5 worm cellular contexts compared by ENCODE assay signal in the genomic region with DNA sequence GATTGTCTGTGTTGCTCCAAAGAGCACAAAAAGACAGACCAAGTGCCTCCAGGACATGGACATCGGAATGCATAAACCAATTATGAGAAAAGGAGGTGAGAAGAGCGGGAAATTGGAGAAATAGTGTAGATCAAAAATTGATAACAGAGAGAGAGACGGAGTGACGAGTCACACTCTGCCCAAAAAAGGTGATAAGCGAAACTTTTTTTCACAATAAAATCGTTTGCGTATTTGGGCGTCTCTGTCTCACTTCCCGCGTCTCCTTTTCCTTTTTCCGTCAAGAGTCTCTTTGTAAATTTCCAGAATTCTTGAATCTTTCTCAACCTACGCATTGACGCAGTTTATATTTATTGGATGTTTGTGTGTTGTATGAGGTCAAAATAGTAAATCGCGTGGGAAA.
A peak's percentile ranks its signal among the peaks of the same experiment; 100 is the strongest.
TF ChIP-seq lines count a peak whose summit lies in the region.

A gene (minus strand): TSS at position 188 of the 400 bp plus-strand sequence.

TF ChIP-seq in whole organism, L1 larva, 84 proteins besides CTCF, POLR2A, EP300 and RAD21 (continues in another document):
- no peak for TF ChIP-seq irx-1 (tag; optimal IDR thresholded peaks at IDR 0.05; lab: Kevin White, UChicago)
- TF ChIP-seq zag-1 (tag; optimal IDR thresholded peaks at IDR 0.05; lab: Kevin White, UChicago), result no peak
- no peak for TF ChIP-seq fos-1 (tag; optimal IDR thresholded peaks at IDR 0.05; lab: Kevin White, UChicago)
- TF ChIP-seq aly-2 (tag; optimal IDR thresholded peaks at IDR 0.05; lab: Kevin White, UChicago), result no peak
- no peak for TF ChIP-seq egl-13 (tag; optimal IDR thresholded peaks at IDR 0.05; lab: Kevin White, UChicago)
- no peak for TF ChIP-seq unc-30 (tag; optimal IDR thresholded peaks at IDR 0.05; lab: Kevin White, UChicago)
- no peak for TF ChIP-seq sox-4 (tag; optimal IDR thresholded peaks at IDR 0.05; lab: Kevin White, UChicago)
- no peak for TF ChIP-seq F16B12.6 (tag; optimal IDR thresholded peaks at IDR 0.05; lab: Kevin White, UChicago)
- no peak for TF ChIP-seq egl-27 (tag; optimal IDR thresholded peaks at IDR 0.05; lab: Kevin White, UChicago)
- TF ChIP-seq sup-37 (GFP tag; optimal IDR thresholded peaks at IDR 0.05; lab: Kevin White, UChicago), result no peak
- TF ChIP-seq elt-2 (tag; optimal IDR thresholded peaks at IDR 0.05; lab: Kevin White, UChicago), result peak; percentile 93
- TF ChIP-seq fkh-10 (GFP tag; optimal IDR thresholded peaks at IDR 0.05; lab: Kevin White, UChicago), result no peak
- no peak for TF ChIP-seq mab-9 (GFP tag; IDR thresholded peaks at IDR 0.05; lab: Robert Waterston, UW)
- peak in 1 of 6 experiments; percentile 46 for TF ChIP-seq elt-3 (tag; optimal IDR thresholded peaks at IDR 0.05; lab: Kevin White, UChicago)
- no peak for TF ChIP-seq jun-1 (tag; optimal IDR thresholded peaks at IDR 0.05; lab: Kevin White, UChicago)
- TF ChIP-seq mdl-1 (tag; optimal IDR thresholded peaks at IDR 0.05; lab: Kevin White, UChicago), result no peak
- no peak for TF ChIP-seq mep-1 (tag; optimal IDR thresholded peaks at IDR 0.05; lab: Kevin White, UChicago)
- TF ChIP-seq lin-14 (GFP tag; optimal IDR thresholded peaks at IDR 0.05; lab: Kevin White, UChicago), result peak; percentile 10

TF ChIP-seq in whole organism, L2 larva, 48 proteins besides CTCF, POLR2A, EP300 and RAD21:
- TF ChIP-seq crh-2 (tag; optimal IDR thresholded peaks at IDR 0.05; lab: Kevin White, UChicago), result peak; percentile 12
- no peak for TF ChIP-seq lin-13 (GFP tag; optimal IDR thresholded peaks at IDR 0.05; lab: Kevin White, UChicago)
- TF ChIP-seq nhr-11 (tag; optimal IDR thresholded peaks at IDR 0.05; lab: Kevin White, UChicago), result no peak
- TF ChIP-seq mbf-1 (tag; optimal IDR thresholded peaks at IDR 0.05; lab: Kevin White, UChicago), result no peak
- peak; percentile 77 for TF ChIP-seq sma-9 (GFP tag; optimal IDR thresholded peaks at IDR 0.05; lab: Kevin White, UChicago)
- no peak for TF ChIP-seq sma-9 (tag; optimal IDR thresholded peaks at IDR 0.05; lab: Kevin White, UChicago)
- peak; percentile 24 for TF ChIP-seq gmeb-1 (tag; optimal IDR thresholded peaks at IDR 0.05; lab: Kevin White, UChicago)
- no peak for TF ChIP-seq C34F6.9 (tag; optimal IDR thresholded peaks at IDR 0.05; lab: Kevin White, UChicago)
- peak; percentile 88 for TF ChIP-seq fos-1 (tag; optimal IDR thresholded peaks at IDR 0.05; lab: Kevin White, UChicago)
- TF ChIP-seq aly-2 (tag; optimal IDR thresholded peaks at IDR 0.05; lab: Kevin White, UChicago), result no peak
- TF ChIP-seq mab-5 (tag; optimal IDR thresholded peaks at IDR 0.05; lab: Kevin White, UChicago), result no peak
- peak; percentile 33 for TF ChIP-seq F13H6.1 (tag; optimal IDR thresholded peaks at IDR 0.05; lab: Kevin White, UChicago)
- no peak for TF ChIP-seq nhr-25 (tag; optimal IDR thresholded peaks at IDR 0.05; lab: Kevin White, UChicago)
- TF ChIP-seq peb-1 (tag; optimal IDR thresholded peaks at IDR 0.05; lab: Kevin White, UChicago), result no peak
- no peak for TF ChIP-seq dmd-4 (tag; optimal IDR thresholded peaks at IDR 0.05; lab: Kevin White, UChicago)

TF ChIP-seq in whole organism, L3 larva, 47 proteins besides CTCF, POLR2A, EP300 and RAD21:
- no peak for TF ChIP-seq nhr-67 (tag; optimal IDR thresholded peaks at IDR 0.05; lab: Kevin White, UChicago)
- no peak for TF ChIP-seq elt-3 (tag; optimal IDR thresholded peaks at IDR 0.05; lab: Kevin White, UChicago)
- TF ChIP-seq egl-27 (tag; optimal IDR thresholded peaks at IDR 0.05; lab: Kevin White, UChicago), result no peak
- peak; percentile 95 for TF ChIP-seq elt-2 (tag; optimal IDR thresholded peaks at IDR 0.05; lab: Kevin White, UChicago)
- TF ChIP-seq jun-1 (tag; optimal IDR thresholded peaks at IDR 0.05; lab: Kevin White, UChicago), result peak; percentile 28
- TF ChIP-seq ceh-28 (tag; optimal IDR thresholded peaks at IDR 0.05; lab: Kevin White, UChicago), result peak; percentile 14
- TF ChIP-seq fkh-2 (tag; optimal IDR thresholded peaks at IDR 0.05; lab: Kevin White, UChicago), result no peak
- TF ChIP-seq pqm-1 (tag; optimal IDR thresholded peaks at IDR 0.05; lab: Kevin White, UChicago), result peak; percentile 78
- no peak for TF ChIP-seq skn-1 (tag; optimal IDR thresholded peaks at IDR 0.05; lab: Kevin White, UChicago)

TF ChIP-seq in whole organism, L4 larva, 104 proteins besides CTCF, POLR2A, EP300 and RAD21:
- peak; percentile 53 for TF ChIP-seq dve-1 (tag; optimal IDR thresholded peaks at IDR 0.05; lab: Kevin White, UChicago; ENCODE audit: insufficient read depth)
- TF ChIP-seq daf-16 (GFP tag; optimal IDR thresholded peaks at IDR 0.05; lab: Kevin White, UChicago), result no peak
- TF ChIP-seq daf-16 (tag; optimal IDR thresholded peaks at IDR 0.05; lab: Kevin White, UChicago), result peak; percentile 58
- TF ChIP-seq mes-2 (tag; optimal IDR thresholded peaks at IDR 0.05; lab: Kevin White, UChicago; ENCODE audit: poor library complexity, severe bottlenecking), result peak; percentile 18
- TF ChIP-seq spr-1 (tag; optimal IDR thresholded peaks at IDR 0.05; lab: Kevin White, UChicago), result no peak
- peak; percentile 25; the same call in 1 of the 2 replicates for TF ChIP-seq tra-1 (GFP tag; IDR thresholded peaks at IDR 0.05; lab: Robert Waterston, UW)
- peak; percentile 76 for TF ChIP-seq dmd-6 (GFP tag; IDR thresholded peaks at IDR 0.05; lab: Robert Waterston, UW)
- TF ChIP-seq nhr-77 (tag; optimal IDR thresholded peaks at IDR 0.05; lab: Kevin White, UChicago), result peak; percentile 48
- TF ChIP-seq hlh-11 (tag; optimal IDR thresholded peaks at IDR 0.05; lab: Kevin White, UChicago), result peak; percentile 68
- TF ChIP-seq madf-9 (GFP tag; conservative IDR thresholded peaks at IDR 0.05; lab: Robert Waterston, UW), result no peak
- peak in 1 of 2 experiments; percentile 43 for TF ChIP-seq unc-62 (GFP tag; optimal IDR thresholded peaks at IDR 0.05 in 1 of 2; lab: Kevin White, UChicago)
- no peak for TF ChIP-seq unc-62 (tag; optimal IDR thresholded peaks at IDR 0.05; lab: Kevin White, UChicago)
- no peak for TF ChIP-seq zip-11 (GFP tag; IDR thresholded peaks at IDR 0.05; lab: Robert Waterston, UW)
- peak; percentile 77 for TF ChIP-seq pqm-1 (tag; optimal IDR thresholded peaks at IDR 0.05; lab: Kevin White, UChicago)
- TF ChIP-seq nhr-28 (tag; optimal IDR thresholded peaks at IDR 0.05; lab: Kevin White, UChicago), result peak; percentile 89

TF ChIP-seq in whole organism, young adult, 124 proteins besides CTCF, POLR2A, EP300 and RAD21:
- no peak for TF ChIP-seq lin-54 (GFP tag; optimal IDR thresholded peaks at IDR 0.05; lab: Kevin White, UChicago)
- peak; percentile 63 for TF ChIP-seq dox-1 (GFP tag; IDR thresholded peaks at IDR 0.05; lab: Robert Waterston, UW)
- 0 out of 2 replicates have a peak, but pooled peaks have one; percentile 34 for TF ChIP-seq B0336.3 (GFP tag; IDR thresholded peaks at IDR 0.05; lab: Robert Waterston, UW)
- TF ChIP-seq tbp1 (GFP tag; optimal IDR thresholded peaks at IDR 0.05; lab: Kevin White, UChicago), result no peak
- peak; percentile 34; the same call in 1 of the 2 replicates for TF ChIP-seq nfyb-1 (GFP tag; IDR thresholded peaks at IDR 0.05; lab: Robert Waterston, UW)
- no peak for TF ChIP-seq ekl-4 (GFP tag; IDR thresholded peaks at IDR 0.05; lab: Robert Waterston, UW)
- peak; percentile 94 for TF ChIP-seq nhr-80 (tag; optimal IDR thresholded peaks at IDR 0.05; lab: Kevin White, UChicago)
